Worm (Caenorhabditis elegans): ENCODE measurements around the gene R10E4.3.

R10E4.3 gene

ce11 chrIII:4323120-4323519, 35.8 kb upstream of the R10E4.3 start:
- TF ChIP-seq unc-120 (tag; optimal IDR thresholded peaks at IDR 0.05; ENCODE audit: poor library complexity, severe bottlenecking) (peak; percentile 55), lsy-2 (tag; optimal IDR thresholded peaks at IDR 0.05) (no peak), nhr-237 (tag; optimal IDR thresholded peaks at IDR 0.05) (peak; percentile 30), ces-1 (GFP tag; optimal IDR thresholded peaks at IDR 0.05) (peak; percentile 73)

- no peak for TF ChIP-seq unc-62 (GFP tag; optimal IDR thresholded peaks at IDR 0.05)
- no peak for TF ChIP-seq tbx-8 (GFP tag; optimal IDR thresholded peaks at IDR 0.05)
- TF ChIP-seq lin-32 (GFP tag; optimal IDR thresholded peaks at IDR 0.05) = no peak
- no peak for TF ChIP-seq ceh-43 (GFP tag; optimal IDR thresholded peaks at IDR 0.05)
- TF ChIP-seq blmp-1 (tag; optimal IDR thresholded peaks at IDR 0.05) = no peak
- TF ChIP-seq lsy-2 (tag; optimal IDR thresholded peaks at IDR 0.05) = no peak
- no peak for TF ChIP-seq unc-120 (tag; optimal IDR thresholded peaks at IDR 0.05; ENCODE audit: poor library complexity, severe bottlenecking)
- no peak for TF ChIP-seq pha-4 (tag; optimal IDR thresholded peaks at IDR 0.05)
- no peak for TF ChIP-seq flh-1 (GFP tag; optimal IDR thresholded peaks at IDR 0.05)
- no peak for TF ChIP-seq hlh-1 (tag; optimal IDR thresholded peaks at IDR 0.05)
- no peak for TF ChIP-seq lin-13 (tag; optimal IDR thresholded peaks at IDR 0.05)
- no peak for TF ChIP-seq zip-8 (tag; optimal IDR thresholded peaks at IDR 0.05)
- TF ChIP-seq sem-2 (GFP tag; optimal IDR thresholded peaks at IDR 0.05) = no peak
These were observed 34.1 kb upstream of the R10E4.3 start, which contains the start of gene H38K22.7 for ce11 chrIII:4321399-4321798. TSS of gene H38K22.7 (plus strand) at chrIII:4321699.

- no peak for TF ChIP-seq mep-1 (tag; optimal IDR thresholded peaks at IDR 0.05)
- no peak for TF ChIP-seq tbx-8 (GFP tag; optimal IDR thresholded peaks at IDR 0.05)
- TF ChIP-seq elt-1 (tag; optimal IDR thresholded peaks at IDR 0.05; ENCODE audit: borderline replicate concordance, insufficient read depth) = no peak
- no peak for TF ChIP-seq unc-120 (tag; optimal IDR thresholded peaks at IDR 0.05; ENCODE audit: poor library complexity, severe bottlenecking)
- TF ChIP-seq sem-2 (GFP tag; optimal IDR thresholded peaks at IDR 0.05) = no peak
- no peak for TF ChIP-seq mls-2 (tag; optimal IDR thresholded peaks at IDR 0.05)
- no peak for TF ChIP-seq nhr-237 (tag; optimal IDR thresholded peaks at IDR 0.05)
- TF ChIP-seq drap-1 (GFP tag; optimal IDR thresholded peaks at IDR 0.05) = no peak
- TF ChIP-seq pha-4 (tag; optimal IDR thresholded peaks at IDR 0.05) = no peak
- TF ChIP-seq cnd-1 (tag; optimal IDR thresholded peaks at IDR 0.05) = no peak
- TF ChIP-seq ceh-39 (tag; optimal IDR thresholded peaks at IDR 0.05) = no peak
- no peak for TF ChIP-seq sptf-1 (tag; optimal IDR thresholded peaks at IDR 0.05)
- no peak for TF ChIP-seq ces-1 (GFP tag; optimal IDR thresholded peaks at IDR 0.05)
- no peak for TF ChIP-seq nhr-2 (tag; optimal IDR thresholded peaks at IDR 0.05)
- TF ChIP-seq nhr-28 (tag; optimal IDR thresholded peaks at IDR 0.05) = no peak
- no peak for TF ChIP-seq lin-32 (GFP tag; optimal IDR thresholded peaks at IDR 0.05)
- TF ChIP-seq nhr-76 (tag; optimal IDR thresholded peaks at IDR 0.05) = no peak
- no peak for TF ChIP-seq M03D4.4 (tag; optimal IDR thresholded peaks at IDR 0.05)
- TF ChIP-seq ham-2 (GFP tag; optimal IDR thresholded peaks at IDR 0.05) = no peak
These were observed 32.8 kb upstream of the R10E4.3 start, which contains the start of gene H38K22.6 for ce11 chrIII:4320113-4320512. TSS of gene H38K22.6 (plus strand) at chrIII:4320413.

ce11 chrIII:4317065-4317752, 29.9 kb upstream of the R10E4.3 start, which contains the start of gene tag-131:
TSS of gene tag-131 (plus strand) at chrIII:4317702.
- TF ChIP-seq sptf-1 (tag; optimal IDR thresholded peaks at IDR 0.05) (no peak), hlh-1 (tag; optimal IDR thresholded peaks at IDR 0.05) (peak; percentile 74), elt-1 (tag; optimal IDR thresholded peaks at IDR 0.05; ENCODE audit: borderline replicate concordance, insufficient read depth) (no peak), drap-1 (GFP tag; optimal IDR thresholded peaks at IDR 0.05) (no peak), unc-62 (GFP tag; optimal IDR thresholded peaks at IDR 0.05) (peak; percentile 64), unc-120 (tag; optimal IDR thresholded peaks at IDR 0.05; ENCODE audit: poor library complexity, severe bottlenecking) (peak; percentile 41), unc-39 (tag; optimal IDR thresholded peaks at IDR 0.05) (no peak), ceh-39 (tag; optimal IDR thresholded peaks at IDR 0.05) (peak; percentile 3), blmp-1 (tag; optimal IDR thresholded peaks at IDR 0.05) (peak; percentile 15), elt-3 (tag; optimal IDR thresholded peaks at IDR 0.05) (peak; percentile 4), pha-4 (tag; optimal IDR thresholded peaks at IDR 0.05) (no peak)

ce11 chrIII:4314502-4314901, 27.2 kb upstream of the R10E4.3 start:
- TF ChIP-seq tbx-8 (GFP tag; optimal IDR thresholded peaks at IDR 0.05) (no peak), lin-13 (tag; optimal IDR thresholded peaks at IDR 0.05) (no peak), nhr-76 (tag; optimal IDR thresholded peaks at IDR 0.05) (no peak), zip-8 (tag; optimal IDR thresholded peaks at IDR 0.05) (no peak), ztf-11 (tag; optimal IDR thresholded peaks at IDR 0.05) (no peak), drap-1 (GFP tag; optimal IDR thresholded peaks at IDR 0.05) (no peak), elt-1 (tag; optimal IDR thresholded peaks at IDR 0.05; ENCODE audit: borderline replicate concordance, insufficient read depth) (no peak), mab-5 (tag; optimal IDR thresholded peaks at IDR 0.05) (no peak), snpc-4 (tag; optimal IDR thresholded peaks at IDR 0.05) (no peak), flh-1 (GFP tag; optimal IDR thresholded peaks at IDR 0.05) (no peak), lsy-2 (tag; optimal IDR thresholded peaks at IDR 0.05) (no peak), cnd-1 (tag; optimal IDR thresholded peaks at IDR 0.05) (no peak), nhr-237 (tag; optimal IDR thresholded peaks at IDR 0.05) (no peak), pha-4 (tag; optimal IDR thresholded peaks at IDR 0.05) (no peak), hlh-1 (tag; optimal IDR thresholded peaks at IDR 0.05) (no peak)

Data from whole organism, mixed stage, embryonic.